Fruit fly (Drosophila melanogaster) Kc167 (cell line): Measurements from ENCODE around the gene CG17270.

Experiments
- Sin3A ChIP-seq: fragments of >200 bp; optimal IDR thresholded peaks from 2 replicates; lab custom pipeline; 2018; ENCODE audit warnings: missing external identifiers
- ttk ChIP-seq: sonication (Bioruptor generic); optimal IDR thresholded peaks from 2 replicates; lab custom pipeline; 2017; ENCODE audit warnings: missing external identifiers

dm6 chr3R:20830153-20830695 is 11.5 kb upstream of the CG17270 start, which contains the start of gene Adss:
- TF ChIP-seq Sin3A: no peak
- TF ChIP-seq ttk: no peak
